Worm (Caenorhabditis elegans): Measurements from ENCODE around the gene ZK945.7.

The ZK945.7 gene

DNA sequence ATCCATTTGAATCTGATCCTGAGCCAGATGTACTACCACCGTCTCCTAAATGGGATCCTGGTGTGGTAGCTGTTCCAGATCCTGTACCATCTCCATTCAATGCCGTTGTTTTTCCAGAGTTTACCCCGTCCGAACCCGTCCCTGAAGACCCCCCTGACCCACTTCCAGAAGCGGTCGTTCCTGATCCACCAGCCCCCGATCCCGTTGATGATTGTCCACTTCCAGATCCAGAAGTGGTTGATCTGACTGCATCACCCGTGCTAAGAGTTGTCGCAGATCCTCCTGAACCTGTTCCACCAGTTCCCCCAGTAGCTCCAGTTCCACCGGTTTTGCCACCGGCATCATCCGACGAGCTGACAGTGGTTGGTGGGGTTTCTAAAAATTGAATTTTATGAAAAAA, 8.4 kb upstream of the ZK945.7 start:
- no peak for TF ChIP-seq eyg-1 (tag; optimal IDR thresholded peaks at IDR 0.05)
- TF ChIP-seq ztf-16 (tag; optimal IDR thresholded peaks at IDR 0.05), result no peak
- TF ChIP-seq ceh-9 (tag; optimal IDR thresholded peaks at IDR 0.05), result no peak
- TF ChIP-seq mec-3 (tag; optimal IDR thresholded peaks at IDR 0.05; ENCODE audit: borderline replicate concordance), result no peak
- TF ChIP-seq ceh-18 (tag; optimal IDR thresholded peaks at IDR 0.05), result no peak
- no peak for TF ChIP-seq tbx-7 (tag; optimal IDR thresholded peaks at IDR 0.05)
- TF ChIP-seq C08G9.2 (tag; optimal IDR thresholded peaks at IDR 0.05), result no peak
- no peak for TF ChIP-seq ceh-6 (GFP tag; optimal IDR thresholded peaks at IDR 0.05)
- TF ChIP-seq fkh-6 (tag; optimal IDR thresholded peaks at IDR 0.05), result no peak
- no peak for TF ChIP-seq lim-6 (tag; optimal IDR thresholded peaks at IDR 0.05)
- TF ChIP-seq ceh-48 (tag; optimal IDR thresholded peaks at IDR 0.05), result no peak
- TF ChIP-seq unc-3 (GFP tag; conservative IDR thresholded peaks at IDR 0.05), result no peak
- no peak for TF ChIP-seq unc-3 (tag; optimal IDR thresholded peaks at IDR 0.05)
- TF ChIP-seq ahr-1 (tag; optimal IDR thresholded peaks at IDR 0.05), result no peak
- no peak for TF ChIP-seq pax-1 (tag; optimal IDR thresholded peaks at IDR 0.05)
- no peak for TF ChIP-seq ets-4 (tag; optimal IDR thresholded peaks at IDR 0.05)
- TF ChIP-seq sdc-2 (tag; optimal IDR thresholded peaks at IDR 0.05), result no peak
- no peak for TF ChIP-seq pha-4 (tag; optimal IDR thresholded peaks at IDR 0.05)
- no peak for TF ChIP-seq che-1 (tag; optimal IDR thresholded peaks at IDR 0.05)
- no peak for TF ChIP-seq ttx-3 (tag; optimal IDR thresholded peaks at IDR 0.05)
- no peak for TF ChIP-seq dve-1 (tag; optimal IDR thresholded peaks at IDR 0.05)

ce11 chrII:10106870-10107269, 1.4 kb downstream of the ZK945.7 start, which contains the start of gene ZK945.6:
Gene ZK945.6 (minus strand): TSS chrII:10106970.
- no peak for TF ChIP-seq ceh-31 (tag; optimal IDR thresholded peaks at IDR 0.05)
- TF ChIP-seq K09A11.1 (tag; optimal IDR thresholded peaks at IDR 0.05; ENCODE audit: insufficient read depth), result no peak
- TF ChIP-seq fkh-6 (tag; optimal IDR thresholded peaks at IDR 0.05), result no peak

DNA sequence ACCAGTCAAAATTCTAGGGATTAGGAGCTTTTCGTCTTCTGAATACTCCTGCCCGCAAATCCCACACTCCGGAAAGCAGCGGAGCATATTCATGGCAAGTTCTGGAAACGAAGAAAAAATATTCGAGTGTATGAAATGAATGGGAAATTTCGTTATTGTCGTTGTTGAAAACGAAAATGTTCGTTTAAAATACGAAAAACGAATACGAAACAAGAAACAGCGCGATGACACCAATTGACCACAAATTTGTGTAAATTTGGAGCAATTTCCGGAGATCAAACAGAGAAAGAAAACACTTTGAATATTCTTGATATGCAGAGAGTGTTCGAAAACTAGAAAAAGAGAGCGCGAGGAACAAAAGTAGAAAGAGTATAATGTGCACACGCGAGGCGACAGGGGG, 2.7 kb downstream of the ZK945.7 start, which contains the start of gene ZK945.4:
TSS of gene ZK945.4 (minus strand) at position 101 of the 400 bp plus-strand sequence.
- TF ChIP-seq ceh-24 (tag; optimal IDR thresholded peaks at IDR 0.05) (no peak), ceh-19 (GFP tag; optimal IDR thresholded peaks at IDR 0.05) (no peak), ama-1 (optimal IDR thresholded peaks at IDR 0.05) (no peak), ceh-18 (tag; optimal IDR thresholded peaks at IDR 0.05) (no peak), ceh-34 (tag; optimal IDR thresholded peaks at IDR 0.05) (no peak), ets-4 (tag; optimal IDR thresholded peaks at IDR 0.05) (no peak), nhr-232 (tag; optimal IDR thresholded peaks at IDR 0.05) (no peak), sdc-2 (tag; optimal IDR thresholded peaks at IDR 0.05) (no peak), hlh-6 (tag; optimal IDR thresholded peaks at IDR 0.05) (no peak), ceh-30 (tag; optimal IDR thresholded peaks at IDR 0.05) (no peak), dmd-4 (tag; optimal IDR thresholded peaks at IDR 0.05; ENCODE audit: borderline replicate concordance) (no peak)

ce11 chrII:10103212-10103611, 5.1 kb downstream of the ZK945.7 start:
- no peak for TF ChIP-seq pat-9 (tag; optimal IDR thresholded peaks at IDR 0.05)
- TF ChIP-seq unc-55 (GFP tag; optimal IDR thresholded peaks at IDR 0.05), result no peak
- TF ChIP-seq C08G9.2 (tag; optimal IDR thresholded peaks at IDR 0.05), result no peak
- no peak for TF ChIP-seq hlh-13 (GFP tag; optimal IDR thresholded peaks at IDR 0.05)
- no peak for TF ChIP-seq odd-2 (tag; optimal IDR thresholded peaks at IDR 0.05)
- TF ChIP-seq ceh-48 (tag; optimal IDR thresholded peaks at IDR 0.05), result no peak
- TF ChIP-seq hlh-6 (tag; optimal IDR thresholded peaks at IDR 0.05), result no peak
- TF ChIP-seq che-1 (tag; optimal IDR thresholded peaks at IDR 0.05), result no peak
- no peak for TF ChIP-seq ztf-16 (tag; optimal IDR thresholded peaks at IDR 0.05)
- no peak for TF ChIP-seq pha-4 (tag; optimal IDR thresholded peaks at IDR 0.05)
- no peak for TF ChIP-seq F13H6.1 (tag; optimal IDR thresholded peaks at IDR 0.05)
- no peak for TF ChIP-seq mec-3 (tag; optimal IDR thresholded peaks at IDR 0.05; ENCODE audit: borderline replicate concordance)
- no peak for TF ChIP-seq pag-3 (tag; optimal IDR thresholded peaks at IDR 0.05; ENCODE audit: borderline replicate concordance)
- TF ChIP-seq ama-1 (optimal IDR thresholded peaks at IDR 0.05), result no peak
- TF ChIP-seq nhr-11 (tag; optimal IDR thresholded peaks at IDR 0.05), result no peak
